Fruit fly (Drosophila melanogaster): ENCODE results near the gene CG31688.

The CG31688 gene

dm6 chr2L:20463316-20463856 is 37.4 kb downstream of the CG31688 start, which contains the start of gene CG2493 (continued):
- no peak for TF ChIP-seq Side (GFP tag; optimal IDR thresholded peaks at IDR 0.05)
- TF ChIP-seq CG4424 (GFP tag; optimal IDR thresholded peaks at IDR 0.05), result peak; percentile 36
- TF ChIP-seq CG15269 (tag; optimal IDR thresholded peaks at IDR 0.05), result no peak
- TF ChIP-seq ham (GFP tag; IDR thresholded peaks at IDR 0.05), result no peak
- no peak for TF ChIP-seq pb (GFP tag; optimal IDR thresholded peaks at IDR 0.05)
- TF ChIP-seq lmd (GFP tag; IDR thresholded peaks at IDR 0.05), result peak; percentile 20; the same call in 1 of the 2 replicates
- no peak for TF ChIP-seq lov (optimal IDR thresholded peaks at IDR 0.05)
- no peak for TF ChIP-seq lov (GFP tag; IDR thresholded peaks at IDR 0.05)
- TF ChIP-seq CG30403 (GFP tag; optimal IDR thresholded peaks at IDR 0.05), result peak; percentile 5
- TF ChIP-seq CG14710 (tag; optimal IDR thresholded peaks at IDR 0.05), result peak; percentile 59
- no peak for TF ChIP-seq tx (GFP tag; optimal IDR thresholded peaks at IDR 0.05)
- TF ChIP-seq Mrtf (GFP tag; IDR thresholded peaks at IDR 0.05), result no peak
- TF ChIP-seq CG4282 (GFP tag; optimal IDR thresholded peaks at IDR 0.05), result no peak
- no peak for TF ChIP-seq Hsf (GFP tag; optimal IDR thresholded peaks at IDR 0.05)
- TF ChIP-seq CG10267 (tag; optimal IDR thresholded peaks at IDR 0.05), result peak; percentile 82
- TF ChIP-seq ftz-f1 (GFP tag; optimal IDR thresholded peaks at IDR 0.05), result no peak
- TF ChIP-seq unpg (GFP tag; optimal IDR thresholded peaks at IDR 0.05), result no peak
- no peak for TF ChIP-seq CoRest (tag; optimal IDR thresholded peaks at IDR 0.05)
- TF ChIP-seq gsb-n (tag; optimal IDR thresholded peaks at IDR 0.05), result no peak
- no peak for TF ChIP-seq CG1529 (GFP tag; optimal IDR thresholded peaks at IDR 0.05)
- TF ChIP-seq Hand (GFP tag; optimal IDR thresholded peaks at IDR 0.05), result no peak
- TF ChIP-seq CG17328 (GFP tag; IDR thresholded peaks at IDR 0.05), result no peak
- TF ChIP-seq Lpt (GFP tag; optimal IDR thresholded peaks at IDR 0.05), result no peak
- no peak for TF ChIP-seq Hey (tag; optimal IDR thresholded peaks at IDR 0.05)
- TF ChIP-seq Ptx1 (GFP tag; IDR thresholded peaks at IDR 0.05), result no peak
- no peak for TF ChIP-seq Awh (GFP tag; IDR thresholded peaks at IDR 0.05)
- TF ChIP-seq unc-4 (GFP tag; IDR thresholded peaks at IDR 0.05; ENCODE audit: partially characterized antibody), result no peak
- TF ChIP-seq Meics (GFP tag; optimal IDR thresholded peaks at IDR 0.05), result peak; percentile 10
- peak; percentile 38 for TF ChIP-seq Asciz (GFP tag; optimal IDR thresholded peaks at IDR 0.05)
- no peak for TF ChIP-seq shn (GFP tag; optimal IDR thresholded peaks at IDR 0.05)
- TF ChIP-seq kah (GFP tag; optimal IDR thresholded peaks at IDR 0.05), result no peak
- TF ChIP-seq nerfin-1 (tag; optimal IDR thresholded peaks at IDR 0.05), result peak; percentile 3
- TF ChIP-seq eyg (GFP tag; optimal IDR thresholded peaks at IDR 0.05), result no peak
- no peak for TF ChIP-seq ranshi (GFP tag; IDR thresholded peaks at IDR 0.05)
- TF ChIP-seq Six4 (GFP tag; optimal IDR thresholded peaks at IDR 0.05), result peak; percentile 22
- TF ChIP-seq Hmx (GFP tag; optimal IDR thresholded peaks at IDR 0.05), result no peak
- TF ChIP-seq CG17186 (GFP tag; optimal IDR thresholded peaks at IDR 0.05), result peak; percentile 45
- TF ChIP-seq Kr (GFP tag; optimal IDR thresholded peaks at IDR 0.05), result no peak
- peak; percentile 58 for TF ChIP-seq gfzf (GFP tag; optimal IDR thresholded peaks at IDR 0.05)
- TF ChIP-seq hth (optimal IDR thresholded peaks at IDR 0.05), result no peak
- no peak for TF ChIP-seq CG15601 (tag; optimal IDR thresholded peaks at IDR 0.05)
- peak; percentile 44 for TF ChIP-seq Ets97D (GFP tag; optimal IDR thresholded peaks at IDR 0.05)
- no peak for TF ChIP-seq Optix (GFP tag; IDR thresholded peaks at IDR 0.05)
- no peak for TF ChIP-seq vvl (GFP tag; IDR thresholded peaks at IDR 0.05)
- TF ChIP-seq CG6175 (GFP tag; IDR thresholded peaks at IDR 0.05), result no peak
- no peak for TF ChIP-seq CG8388 (GFP tag; optimal IDR thresholded peaks at IDR 0.05)
- no peak for TF ChIP-seq grau (tag; optimal IDR thresholded peaks at IDR 0.05)
- TF ChIP-seq CG11695 (GFP tag; IDR thresholded peaks at IDR 0.05), result 0 out of 3 replicates have a peak, but pooled peaks have one; percentile 31
- TF ChIP-seq Lhr (GFP tag; optimal IDR thresholded peaks at IDR 0.05), result no peak
- TF ChIP-seq Elba2 (GFP tag; optimal IDR thresholded peaks at IDR 0.05), result no peak
- peak; percentile 18 for TF ChIP-seq ind (GFP tag; optimal IDR thresholded peaks at IDR 0.05)
- TF ChIP-seq Bgb (GFP tag; IDR thresholded peaks at IDR 0.05; ENCODE audit: partially characterized antibody), result no peak
